Worm (Caenorhabditis elegans): ENCODE results near the gene srv-10.

- TF ChIP-seq mep-1 (tag; optimal IDR thresholded peaks at IDR 0.05), result peak; percentile 20
- no peak for TF ChIP-seq xbp-1 (tag; optimal IDR thresholded peaks at IDR 0.05)
- peak; percentile 38 for TF ChIP-seq snu-23 (GFP tag; optimal IDR thresholded peaks at IDR 0.05)
Measured at ce11 chrV:13402524-13402923, 21.2 kb upstream of the srv-10 start.

Measured in whole organism, L1 larva.